Worm (Caenorhabditis elegans) whole organism, L2 larva: Measurements from ENCODE around the gene pqe-1.

ENCODE experiments used
- ZK546.5 ChIP-seq: sonication (generic microtip); optimal IDR thresholded peaks from 2 replicates; lab custom pipeline; 2017; ENCODE audit warnings: missing biosample characterization, missing genetic modification characterization
- snpc-4 ChIP-seq: fragments of 150-350 bp; optimal IDR thresholded peaks from 2 replicates; lab custom pipeline; 2014; ENCODE audit warnings: missing biosample characterization, missing genetic modification characterization
- unc-55 ChIP-seq: fragments of 150-350 bp; sonication (generic microtip); optimal IDR thresholded peaks from 3 replicates; lab custom pipeline; 2014; ENCODE audit warnings: missing biosample characterization, missing genetic modification reagents, missing genetic modification characterization
- unc-62 ChIP-seq: fragments of 150-350 bp; optimal IDR thresholded peaks from 2 replicates; lab custom pipeline; 2014; ENCODE audit warnings: missing biosample characterization, missing genetic modification reagents, missing genetic modification characterization
- ztf-4 ChIP-seq: fragments of 150-350 bp; optimal IDR thresholded peaks from 2 replicates; lab custom pipeline; 2014; ENCODE audit warnings: missing biosample characterization, missing genetic modification characterization

- TF ChIP-seq ztf-4 (tag; lab: Kevin White, UChicago) (no peak), snpc-4 (tag; lab: Kevin White, UChicago) (no peak), ZK546.5 (no peak), unc-62 (GFP tag; lab: Kevin White, UChicago) (no peak), unc-55 (GFP tag; lab: Kevin White, UChicago) (no peak)
Observed at ce11 chrIII:5274250-5274649, 36.8 kb upstream of the pqe-1 start.
